Fruit fly (Drosophila melanogaster): Measurements from ENCODE around the gene Dd.

Gene Dd

dm6 chrX:21368410-21368918 lies 44.7 kb upstream of the Dd start (continued):
- TF ChIP-seq CG10321 (GFP tag; IDR thresholded peaks at IDR 0.05) (peak; percentile 68), B-H2 (GFP tag; optimal IDR thresholded peaks at IDR 0.05) (peak; percentile 25), CTCF (GFP tag; optimal IDR thresholded peaks at IDR 0.05) (no peak), HHEX (GFP tag; optimal IDR thresholded peaks at IDR 0.05) (no peak), CG1832 (GFP tag; optimal IDR thresholded peaks at IDR 0.05) (peak; percentile 74), Hr51 (GFP tag; optimal IDR thresholded peaks at IDR 0.05) (no peak), Rfx (GFP tag; IDR thresholded peaks at IDR 0.05) (peak; percentile 27; the same call in 1 of the 2 replicates), CG17829 (tag; optimal IDR thresholded peaks at IDR 0.05) (no peak), CG10366 (GFP tag; IDR thresholded peaks at IDR 0.05) (no peak), Gug (GFP tag; IDR thresholded peaks at IDR 0.05) (no peak), sug (tag; optimal IDR thresholded peaks at IDR 0.05) (peak; percentile 7), gfzf (GFP tag; optimal IDR thresholded peaks at IDR 0.05) (no peak), CG9932 (GFP tag; IDR thresholded peaks at IDR 0.05) (no peak), da (GFP tag; optimal IDR thresholded peaks at IDR 0.05) (peak; percentile 76), ftz-f1 (GFP tag; optimal IDR thresholded peaks at IDR 0.05) (peak; percentile 98)

dm6 chrX:21367363-21368072 lies 43.7 kb upstream of the Dd start:
- peak; percentile 88 for TF ChIP-seq HmgD (GFP tag; optimal IDR thresholded peaks at IDR 0.05)
- no peak for TF ChIP-seq lov (optimal IDR thresholded peaks at IDR 0.05)
- TF ChIP-seq lov (GFP tag; IDR thresholded peaks at IDR 0.05), result peak; percentile 82
- TF ChIP-seq trem (tag; optimal IDR thresholded peaks at IDR 0.05), result peak; percentile 93
- peak; percentile 98 for TF ChIP-seq CG4424 (GFP tag; optimal IDR thresholded peaks at IDR 0.05)
- TF ChIP-seq slbo (GFP tag; IDR thresholded peaks at IDR 0.05), result peak; percentile 97
- peak; percentile 96 for TF ChIP-seq HLH54F (GFP tag; optimal IDR thresholded peaks at IDR 0.05)
- TF ChIP-seq kah (GFP tag; optimal IDR thresholded peaks at IDR 0.05), result peak; percentile 95
- TF ChIP-seq Oli (tag; optimal IDR thresholded peaks at IDR 0.05), result peak; percentile 99
- peak; percentile 90 for TF ChIP-seq CG6175 (GFP tag; IDR thresholded peaks at IDR 0.05)
- no peak for TF ChIP-seq CG1832 (GFP tag; optimal IDR thresholded peaks at IDR 0.05)
- TF ChIP-seq CG14965 (GFP tag; optimal IDR thresholded peaks at IDR 0.05; ENCODE audit: borderline replicate concordance), result peak; percentile 59
- peak; percentile 63 for TF ChIP-seq crol (GFP tag; IDR thresholded peaks at IDR 0.05)
- TF ChIP-seq B-H1 (GFP tag; IDR thresholded peaks at IDR 0.05), result peak; percentile 94
- TF ChIP-seq Fer3 (tag; optimal IDR thresholded peaks at IDR 0.05), result peak; percentile 98
- peak; percentile 98 for TF ChIP-seq Meics (GFP tag; optimal IDR thresholded peaks at IDR 0.05)
- peak; percentile 95 for TF ChIP-seq CG10366 (GFP tag; IDR thresholded peaks at IDR 0.05)
- TF ChIP-seq aop (GFP tag; IDR thresholded peaks at IDR 0.05), result peak; percentile 82
- TF ChIP-seq Sry-β (GFP tag; optimal IDR thresholded peaks at IDR 0.05), result peak; percentile 62
- TF ChIP-seq CG33557 (GFP tag; optimal IDR thresholded peaks at IDR 0.05), result peak; percentile 95
- peak; percentile 98 for TF ChIP-seq Asciz (GFP tag; optimal IDR thresholded peaks at IDR 0.05)
- peak; percentile 95 for TF ChIP-seq CG14441 (GFP tag; IDR thresholded peaks at IDR 0.05)
- TF ChIP-seq phol (tag; optimal IDR thresholded peaks at IDR 0.05), result peak; percentile 97
- TF ChIP-seq CG10979 (tag; optimal IDR thresholded peaks at IDR 0.05), result peak; percentile 97
- peak; percentile 96 for TF ChIP-seq chn (GFP tag; optimal IDR thresholded peaks at IDR 0.05)
- TF ChIP-seq ems (GFP tag; optimal IDR thresholded peaks at IDR 0.05), result peak; percentile 97
- TF ChIP-seq Nf-YA (GFP tag; IDR thresholded peaks at IDR 0.05), result peak; percentile 94
- TF ChIP-seq C15 (GFP tag; IDR thresholded peaks at IDR 0.05), result peak; percentile 89
- peak; percentile 93 for TF ChIP-seq CG18764 (GFP tag; optimal IDR thresholded peaks at IDR 0.05)
- peak; percentile 99 for TF ChIP-seq bcd (GFP tag; optimal IDR thresholded peaks at IDR 0.05)
- no peak for TF ChIP-seq pita (GFP tag; optimal IDR thresholded peaks at IDR 0.05)
- peak; percentile 94 for TF ChIP-seq Taf1 (GFP tag; IDR thresholded peaks at IDR 0.05)
- TF ChIP-seq HmgZ (tag; optimal IDR thresholded peaks at IDR 0.05), result peak; percentile 99
- peak; percentile 97 for TF ChIP-seq Bteb2 (GFP tag; optimal IDR thresholded peaks at IDR 0.05)
- no peak for TF ChIP-seq h (optimal IDR thresholded peaks at IDR 0.05)
- no peak for TF ChIP-seq ato (GFP tag; IDR thresholded peaks at IDR 0.05; ENCODE audit: partially characterized antibody)
- no peak for TF ChIP-seq HLHmδ (GFP tag; optimal IDR thresholded peaks at IDR 0.05)

Measured in whole organism, embryonic.